Fruit fly (Drosophila melanogaster): ENCODE measurements around the gene dysc.

DNA sequence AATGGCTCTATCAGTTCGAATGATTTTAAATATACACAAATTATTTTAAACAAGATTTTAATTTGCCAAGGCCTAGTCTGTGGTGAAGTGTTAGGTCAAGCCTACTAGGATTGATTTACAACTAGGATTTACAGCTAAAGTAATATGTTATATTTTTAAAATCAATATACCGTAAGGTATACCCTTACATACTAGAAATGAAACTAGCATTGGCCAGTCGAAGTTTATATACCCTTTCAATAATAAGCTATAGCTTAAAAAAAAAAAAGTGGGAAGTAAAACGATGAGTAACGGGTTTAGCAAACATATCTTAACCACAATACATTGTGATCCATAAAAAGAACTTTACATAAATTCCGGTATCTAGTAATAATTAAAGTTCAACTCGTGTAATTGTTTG is 60.1 kb downstream of the dysc start, which contains the start of gene CG8750:
- no peak for TF ChIP-seq psq (optimal IDR thresholded peaks at IDR 0.05)
- TF ChIP-seq Myc (optimal IDR thresholded peaks at IDR 0.05): no peak
- no peak for TF ChIP-seq h (optimal IDR thresholded peaks at IDR 0.05)
- TF ChIP-seq insv (optimal IDR thresholded peaks at IDR 0.05): no peak
